Fruit fly (Drosophila melanogaster) whole organism, embryonic: ENCODE results near the gene Lasp.
A peak's percentile ranks its signal among the peaks of the same experiment; 100 is the strongest.

Experiments used
- B-H2 ChIP-seq: fragments of 200-800 bp; sonication (Bioruptor generic); optimal IDR thresholded peaks from 2 replicates; lab custom pipeline; 2018; ENCODE audit warnings: missing biosample characterization, mild to moderate bottlenecking, missing genetic modification characterization
- CG10321 ChIP-seq: fragments of 200-800 bp; sonication (Bioruptor generic); IDR thresholded peaks from 2 replicates; pipeline ENCODE4 v1.3.6; 2022; ENCODE audit warnings: missing biosample characterization, missing genetic modification characterization
- CG10366 ChIP-seq: fragments of 200-800 bp; sonication (Bioruptor generic); IDR thresholded peaks from 2 replicates; pipeline ENCODE4 v1.3.6; 2022; ENCODE audit warnings: missing biosample characterization, missing genetic modification characterization
- CG10959 ChIP-seq: fragments of 200-800 bp; sonication (Bioruptor generic); IDR thresholded peaks from 2 replicates; pipeline ENCODE4 v1.3.6; 2022; ENCODE audit warnings: missing biosample characterization, missing genetic modification characterization
- CG11093 ChIP-seq: fragments of 200-800 bp; sonication (Bioruptor generic); IDR thresholded peaks from 3 replicates; pipeline ENCODE4 v1.3.6; 2022; ENCODE audit warnings: missing biosample characterization, missing genetic modification characterization
- CG12391 ChIP-seq: fragments of 200-800 bp; sonication (Bioruptor generic); optimal IDR thresholded peaks from 3 replicates; lab custom pipeline; 2018; ENCODE audit warnings: missing biosample characterization, mild to moderate bottlenecking, missing genetic modification characterization, moderate library complexity
- CG14710 ChIP-seq: fragments of 200-800 bp; sonication (Bioruptor generic); optimal IDR thresholded peaks from 3 replicates; lab custom pipeline; 2019; ENCODE audit warnings: missing biosample characterization, mild to moderate bottlenecking, missing genetic modification characterization, moderate library complexity
- CG15696 ChIP-seq: fragments of 200-800 bp; sonication (Bioruptor generic); optimal IDR thresholded peaks from 2 replicates; lab custom pipeline; 2019; ENCODE audit warnings: missing biosample characterization, mild to moderate bottlenecking, missing genetic modification characterization, moderate library complexity
- CG17385 ChIP-seq: fragments of 200-800 bp; sonication (Bioruptor generic); optimal IDR thresholded peaks from 3 replicates; lab custom pipeline; 2018; ENCODE audit warnings: missing biosample characterization, mild to moderate bottlenecking, missing genetic modification characterization
- CG31441 ChIP-seq: fragments of 200-800 bp; sonication (Bioruptor generic); IDR thresholded peaks from 2 replicates; pipeline ENCODE4 v1.3.6; 2022; ENCODE audit warnings: missing biosample characterization, missing genetic modification characterization
- CG3281 ChIP-seq: fragments of 200-800 bp; sonication (Bioruptor generic); optimal IDR thresholded peaks from 3 replicates; lab custom pipeline; 2017; ENCODE audit warnings: missing biosample characterization, mild to moderate bottlenecking, missing genetic modification characterization
- CG42726 ChIP-seq: fragments of 200-800 bp; sonication (Bioruptor generic); IDR thresholded peaks from 2 replicates; pipeline ENCODE4 v1.3.6; 2022; ENCODE audit warnings: missing biosample characterization, missing genetic modification characterization; ENCODE audit not compliant: partially characterized antibody
- CG4707 ChIP-seq: fragments of 200-800 bp; sonication (Bioruptor generic); optimal IDR thresholded peaks from 2 replicates; lab custom pipeline; 2018; ENCODE audit warnings: missing biosample characterization, mild to moderate bottlenecking, missing genetic modification characterization, moderate library complexity
- CG4854 ChIP-seq: fragments of 200-800 bp; sonication (Bioruptor generic); optimal IDR thresholded peaks from 2 replicates; lab custom pipeline; 2016; ENCODE audit warnings: missing biosample characterization, missing genetic modification characterization, inconsistent platforms
- CG5245 ChIP-seq: fragments of 200-800 bp; sonication (Bioruptor generic); optimal IDR thresholded peaks from 3 replicates; lab custom pipeline; 2016; ENCODE audit warnings: missing biosample characterization, missing genetic modification characterization
- CG6854 ChIP-seq: fragments of 200-800 bp; sonication (Bioruptor generic); optimal IDR thresholded peaks from 3 replicates; lab custom pipeline; 2017; ENCODE audit warnings: missing biosample characterization, mild to moderate bottlenecking, missing genetic modification characterization
- CG7372 ChIP-seq: fragments of 200-800 bp; sonication (Bioruptor generic); IDR thresholded peaks from 2 replicates; pipeline ENCODE4 v1.3.6; 2022; ENCODE audit warnings: missing biosample characterization, missing genetic modification characterization
- CG7928 ChIP-seq: fragments of 200-800 bp; sonication (Bioruptor generic); optimal IDR thresholded peaks from 2 replicates; lab custom pipeline; 2017; ENCODE audit warnings: missing biosample characterization, mild to moderate bottlenecking, missing genetic modification characterization
- CG9727 ChIP-seq: fragments of 200-800 bp; sonication (Bioruptor generic); optimal IDR thresholded peaks from 3 replicates; lab custom pipeline; 2017; ENCODE audit warnings: missing biosample characterization, mild to moderate bottlenecking, missing genetic modification characterization
- D19A ChIP-seq: fragments of 200-800 bp; optimal IDR thresholded peaks from 3 replicates; lab custom pipeline; 2019; ENCODE audit warnings: missing biosample characterization, mild to moderate bottlenecking, missing genetic modification characterization, moderate library complexity
- Deaf1 ChIP-seq: fragments of 200-800 bp; optimal IDR thresholded peaks from 3 replicates; lab custom pipeline; 2019; ENCODE audit warnings: missing biosample characterization, mild to moderate bottlenecking, missing genetic modification characterization, moderate library complexity
- Dip2 ChIP-seq: fragments of 200-800 bp; sonication (Bioruptor generic); IDR thresholded peaks from 2 replicates; pipeline ENCODE4 v1.3.6; 2022; ENCODE audit warnings: missing biosample characterization, missing genetic modification characterization
- Dp ChIP-seq: fragments of 200-800 bp; sonication (Bioruptor generic); optimal IDR thresholded peaks from 2 replicates; lab custom pipeline; 2018; ENCODE audit warnings: missing biosample characterization, mild to moderate bottlenecking, missing genetic modification characterization, moderate library complexity
- Dref ChIP-seq: fragments of 200-800 bp; sonication (Bioruptor generic); IDR thresholded peaks from 2 replicates; pipeline ENCODE4 v1.3.6; 2022; ENCODE audit warnings: missing biosample characterization, missing genetic modification characterization
- E2f2 ChIP-seq: fragments of 200-800 bp; sonication (Bioruptor generic); IDR thresholded peaks from 2 replicates; pipeline ENCODE4 v1.3.6; 2022; ENCODE audit warnings: missing biosample characterization, missing genetic modification characterization
- Med ChIP-seq: fragments of 200-800 bp; sonication (Bioruptor generic); peaks from one replicate; lab custom pipeline; 2016; ENCODE audit warnings: missing biosample characterization, missing genetic modification characterization, mild to moderate bottlenecking, inconsistent platforms, moderate library complexity
- Neu2 ChIP-seq: fragments of 200-800 bp; sonication (Bioruptor generic); optimal IDR thresholded peaks from 3 replicates; lab custom pipeline; 2016; ENCODE audit warnings: missing biosample characterization, missing genetic modification characterization, borderline replicate concordance
- NfI ChIP-seq: fragments of 200-800 bp; sonication (Bioruptor generic); optimal IDR thresholded peaks from 3 replicates; lab custom pipeline; 2018; ENCODE audit warnings: missing biosample characterization, mild to moderate bottlenecking, missing genetic modification characterization, moderate library complexity
- Oli ChIP-seq: fragments of 200-800 bp; sonication (Bioruptor generic); optimal IDR thresholded peaks from 2 replicates; lab custom pipeline; 2018; ENCODE audit warnings: missing biosample characterization, mild to moderate bottlenecking, missing genetic modification characterization, moderate library complexity
- Tbp ChIP-seq: fragments of >200 bp; optimal IDR thresholded peaks from 2 replicates; lab custom pipeline; 2018; ENCODE audit warnings: missing biosample characterization, missing genetic modification characterization
- ab ChIP-seq: fragments of 200-800 bp; sonication (Bioruptor generic); optimal IDR thresholded peaks from 2 replicates; lab custom pipeline; 2016; ENCODE audit warnings: missing biosample characterization, missing genetic modification characterization
- ash1 ChIP-seq: fragments of 200-800 bp; sonication (Bioruptor generic); optimal IDR thresholded peaks from 2 replicates; lab custom pipeline; 2018; ENCODE audit warnings: missing biosample characterization, mild to moderate bottlenecking, missing genetic modification characterization
- bab2 ChIP-seq: fragments of 200-800 bp; sonication (Bioruptor generic); optimal IDR thresholded peaks from 2 replicates; lab custom pipeline; 2016; ENCODE audit warnings: missing biosample characterization, missing genetic modification characterization
- dmrt99B ChIP-seq: fragments of 200-800 bp; sonication (Bioruptor generic); optimal IDR thresholded peaks from 2 replicates; lab custom pipeline; 2018; ENCODE audit warnings: missing biosample characterization, mild to moderate bottlenecking, missing genetic modification characterization, moderate library complexity
- gsb-n ChIP-seq: fragments of 200-800 bp; sonication (Bioruptor generic); optimal IDR thresholded peaks from 3 replicates; lab custom pipeline; 2018; ENCODE audit warnings: missing biosample characterization, mild to moderate bottlenecking, missing genetic modification characterization
- knrl ChIP-seq: fragments of 200-800 bp; sonication (Bioruptor generic); IDR thresholded peaks from 3 replicates; pipeline ENCODE4 v1.3.6; 2022; ENCODE audit warnings: missing biosample characterization, missing genetic modification characterization; ENCODE audit not compliant: partially characterized antibody
- lola ChIP-seq, 3 experiments: fragments of >200 bp in 2 of 3; fragments of 200-800 bp in 1 of 3; sonication (Bioruptor generic) in 1 of 3; optimal IDR thresholded peaks; 2 replicates each; lab custom pipeline; 2017 to 2019; ENCODE audit warnings: missing biosample characterization in 3 of 3, missing genetic modification characterization in 3 of 3, mild to moderate bottlenecking in 1 of 3, moderate library complexity in 1 of 3
- mam ChIP-seq: fragments of 200-800 bp; sonication (Bioruptor generic); optimal IDR thresholded peaks from 3 replicates; lab custom pipeline; 2016; ENCODE audit warnings: missing biosample characterization, missing genetic modification characterization
- rib ChIP-seq: fragments of 200-800 bp; sonication (Bioruptor generic); IDR thresholded peaks from 2 replicates; pipeline ENCODE4 v1.3.6; 2022; ENCODE audit warnings: missing biosample characterization, missing genetic modification characterization
- salm ChIP-seq: fragments of 200-800 bp; sonication (Bioruptor generic); optimal IDR thresholded peaks from 2 replicates; lab custom pipeline; 2018; ENCODE audit warnings: missing biosample characterization, mild to moderate bottlenecking, missing genetic modification characterization
- sens ChIP-seq: fragments of 200-800 bp; sonication (Bioruptor generic); peaks from one replicate; lab custom pipeline; 2016; ENCODE audit warnings: missing biosample characterization, missing genetic modification characterization
- sim ChIP-seq: fragments of 200-800 bp; sonication (Bioruptor generic); IDR thresholded peaks from 2 replicates; pipeline ENCODE4 v1.3.6; 2022; ENCODE audit warnings: missing biosample characterization, missing genetic modification characterization
- sima ChIP-seq: fragments of 200-800 bp; sonication (Bioruptor generic); optimal IDR thresholded peaks from 2 replicates; lab custom pipeline; 2016; ENCODE audit warnings: missing biosample characterization, missing genetic modification characterization
- toy ChIP-seq: fragments of 200-800 bp; sonication (Bioruptor generic); IDR thresholded peaks from 2 replicates; pipeline ENCODE4 v1.3.6; 2022; ENCODE audit warnings: missing biosample characterization, missing genetic modification characterization
- unc-4 ChIP-seq: fragments of 200-800 bp; sonication (Bioruptor generic); IDR thresholded peaks from 2 replicates; pipeline ENCODE4 v1.3.6; 2022; ENCODE audit warnings: missing biosample characterization, missing genetic modification characterization; ENCODE audit not compliant: partially characterized antibody
- vnd ChIP-seq: fragments of 200-800 bp; sonication (Bioruptor generic); IDR thresholded peaks from 3 replicates; pipeline ENCODE4 v1.3.6; 2022; ENCODE audit warnings: missing biosample characterization, missing genetic modification characterization; ENCODE audit not compliant: partially characterized antibody
- zen2 ChIP-seq: fragments of 200-800 bp; sonication (Bioruptor generic); IDR thresholded peaks from 3 replicates; pipeline ENCODE4 v1.3.6; 2022; ENCODE audit warnings: missing biosample characterization, missing genetic modification characterization; ENCODE audit not compliant: partially characterized antibody

The Lasp gene

DNA sequence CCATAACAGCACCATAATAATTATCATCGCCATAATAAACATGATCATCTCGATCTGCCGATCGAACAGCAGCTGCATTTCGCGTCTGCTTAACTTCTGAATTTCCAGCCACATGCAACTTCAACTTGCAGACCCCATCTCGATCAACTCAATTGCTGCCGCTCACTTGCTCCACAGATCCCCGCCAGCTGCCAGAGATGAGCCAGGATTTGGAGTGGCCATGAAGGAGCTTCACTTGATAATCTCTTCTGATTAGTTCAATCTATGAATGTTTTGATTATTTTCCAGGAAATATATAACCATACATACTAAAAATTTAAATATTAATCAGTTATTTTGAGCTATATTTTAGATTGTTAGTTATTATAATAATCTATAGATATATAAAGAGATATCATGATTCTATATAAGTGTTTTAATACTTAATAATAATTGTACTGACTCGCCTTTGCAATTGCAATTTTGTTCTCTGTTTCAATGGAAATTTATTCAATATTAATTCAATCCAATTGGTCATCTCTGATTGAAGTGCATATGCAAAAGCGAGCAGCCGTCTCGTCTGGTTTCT is 40.1 kb upstream of the Lasp start:
- TF ChIP-seq zen2 (GFP tag; lab: Robert Waterston, UW): no peak
- TF ChIP-seq CG11093 (GFP tag; lab: Robert Waterston, UW): no peak
- no peak for TF ChIP-seq CG15696 (tag; lab: Kevin White, UChicago)
- TF ChIP-seq CG4707 (GFP tag; lab: Kevin White, UChicago): no peak
- no peak for TF ChIP-seq toy (GFP tag; lab: Robert Waterston, UW)
- no peak for TF ChIP-seq Dip2 (GFP tag; lab: Robert Waterston, UW)
- no peak for TF ChIP-seq Med
- no peak for TF ChIP-seq CG10959 (GFP tag; lab: Robert Waterston, UW)
- TF ChIP-seq dmrt99B (tag; lab: Kevin White, UChicago): no peak
- no peak for TF ChIP-seq CG17385 (GFP tag; lab: Kevin White, UChicago)
- TF ChIP-seq E2f2 (GFP tag; lab: Robert Waterston, UW): no peak
- no peak for TF ChIP-seq CG7928 (GFP tag; lab: Kevin White, UChicago)
- TF ChIP-seq CG10321: no peak
- TF ChIP-seq CG31441 (GFP tag; lab: Robert Waterston, UW): no peak
- TF ChIP-seq CG42726 (GFP tag; lab: Robert Waterston, UW): no peak
- no peak for TF ChIP-seq rib
- no peak for TF ChIP-seq unc-4 (GFP tag; lab: Robert Waterston, UW)
- TF ChIP-seq CG6854 (GFP tag; lab: Kevin White, UChicago): no peak
- TF ChIP-seq CG3281 (GFP tag; lab: Kevin White, UChicago): no peak

DNA sequence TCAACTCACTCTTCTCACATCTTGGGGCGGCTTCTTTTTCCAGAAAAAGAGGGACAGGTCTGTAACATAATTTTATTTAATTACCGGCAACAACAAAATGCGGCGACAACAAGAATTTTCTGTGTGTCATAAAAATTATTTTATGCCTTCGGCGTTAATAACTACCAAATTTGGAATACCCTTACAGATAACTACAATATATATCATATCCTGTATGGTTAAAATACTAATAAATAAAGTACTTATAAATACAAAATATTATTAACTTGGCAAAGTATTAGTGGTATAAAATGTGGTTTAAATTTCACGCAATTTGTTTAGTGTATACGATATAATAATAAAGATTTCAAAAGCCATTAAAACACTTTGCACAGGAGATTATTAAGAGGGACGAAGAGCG is 39.3 kb upstream of the Lasp start:
- TF ChIP-seq D19A (tag; lab: Kevin White, UChicago) (peak; percentile 57), salm (tag; lab: Kevin White, UChicago) (no peak)

- TF ChIP-seq CG4854 (GFP tag; lab: Kevin White, UChicago) (no peak), gsb-n (tag; lab: Kevin White, UChicago) (peak; percentile 44), Tbp (no peak), NfI (GFP tag; lab: Kevin White, UChicago) (no peak), vnd (GFP tag; lab: Robert Waterston, UW) (no peak), Deaf1 (no peak), D19A (tag; lab: Kevin White, UChicago) (peak; percentile 59), CG7372 (GFP tag; lab: Robert Waterston, UW) (no peak), sim (0 out of 2 replicates have a peak, but pooled peaks have one; percentile 13), sens (GFP tag; lab: Kevin White, UChicago) (peak; percentile 74), bab2 (no peak), lola (GFP tag; optimal IDR thresholded peaks at IDR 0.05; lab: Kevin White, UChicago) (peak in 1 of 3 experiments; percentile 63), CG10366 (GFP tag; lab: Robert Waterston, UW) (no peak), ash1 (GFP tag; lab: Kevin White, UChicago) (no peak), Dp (GFP tag; lab: Kevin White, UChicago) (no peak), mam (GFP tag; lab: Kevin White, UChicago) (no peak), Dref (GFP tag; lab: Robert Waterston, UW) (no peak), CG9727 (GFP tag; lab: Kevin White, UChicago) (peak; percentile 54), CG3281 (GFP tag; lab: Kevin White, UChicago) (no peak), knrl (GFP tag; lab: Robert Waterston, UW) (no peak), Neu2 (no peak), sima (GFP tag; lab: Kevin White, UChicago) (no peak), Oli (tag; lab: Kevin White, UChicago) (peak; percentile 7), B-H2 (GFP tag; lab: Kevin White, UChicago) (no peak), CG10959 (GFP tag; lab: Robert Waterston, UW) (no peak), CG5245 (GFP tag; lab: Kevin White, UChicago) (peak; percentile 6), CG14710 (tag; lab: Kevin White, UChicago) (peak; percentile 71), ab (no peak), CG12391 (tag; lab: Kevin White, UChicago) (peak; percentile 20)
These were observed 38.2 kb upstream of the Lasp start for dm6 chr3L:16749726-16750125.
